Fruit fly (Drosophila melanogaster) whole organism, embryonic: ENCODE data around the gene CG16984.

Source experiments
- Atf6 ChIP-seq: fragments of 200-800 bp; sonication (Bioruptor generic); IDR thresholded peaks from 2 replicates; pipeline ENCODE4 v1.3.6; 2022; ENCODE audit warnings: missing biosample characterization, missing genetic modification characterization
- Awh ChIP-seq: fragments of 200-800 bp; sonication (Bioruptor generic); IDR thresholded peaks from 2 replicates; pipeline ENCODE4, ENCODE4 v1.3.6; 2022; ENCODE audit warnings: missing biosample characterization, missing genetic modification characterization
- BtbVII ChIP-seq: fragments of 200-800 bp; sonication (Bioruptor generic); optimal IDR thresholded peaks from 3 replicates; lab custom pipeline; 2017; ENCODE audit warnings: missing biosample characterization, mild to moderate bottlenecking, missing genetic modification characterization
- CG10979 ChIP-seq: fragments of 200-800 bp; sonication (Bioruptor generic); optimal IDR thresholded peaks from 2 replicates; lab custom pipeline; 2018; ENCODE audit warnings: missing biosample characterization, mild to moderate bottlenecking, missing genetic modification characterization, moderate library complexity
- CG11247 ChIP-seq: fragments of 200-800 bp; sonication (Bioruptor generic); IDR thresholded peaks from 2 replicates; pipeline ENCODE4 v1.3.6; 2022; ENCODE audit warnings: missing biosample characterization, missing genetic modification characterization
- CG12104 ChIP-seq: fragments of 200-800 bp; sonication (Bioruptor generic); optimal IDR thresholded peaks from 3 replicates; lab custom pipeline; 2016; ENCODE audit warnings: missing biosample characterization, missing genetic modification characterization
- CG12219 ChIP-seq: fragments of 200-800 bp; sonication (Bioruptor generic); optimal IDR thresholded peaks from 3 replicates; lab custom pipeline; 2018; ENCODE audit warnings: missing biosample characterization, mild to moderate bottlenecking, missing genetic modification characterization
- CG14965 ChIP-seq: fragments of 200-800 bp; sonication (Bioruptor generic); optimal IDR thresholded peaks from 2 replicates; lab custom pipeline; 2016; ENCODE audit warnings: missing biosample characterization, missing genetic modification characterization, borderline replicate concordance
- CG17186 ChIP-seq: fragments of 200-800 bp; sonication (Bioruptor generic); optimal IDR thresholded peaks from 3 replicates; lab custom pipeline; 2017; ENCODE audit warnings: missing biosample characterization, missing genetic modification reagents, missing genetic modification characterization
- CG30403 ChIP-seq: fragments of 200-800 bp; sonication (Bioruptor generic); optimal IDR thresholded peaks from 3 replicates; lab custom pipeline; 2016; ENCODE audit warnings: missing biosample characterization, missing genetic modification characterization
- CG32772 ChIP-seq: fragments of 200-800 bp; sonication (Bioruptor generic); IDR thresholded peaks from 2 replicates; pipeline ENCODE4 v1.3.6; 2022; ENCODE audit warnings: missing biosample characterization, missing genetic modification characterization
- CG4282 ChIP-seq: fragments of 200-800 bp; sonication (Bioruptor generic); optimal IDR thresholded peaks from 2 replicates; lab custom pipeline; 2016; ENCODE audit warnings: missing biosample characterization, missing genetic modification characterization
- CG43689 ChIP-seq: fragments of 200-800 bp; sonication (Bioruptor generic); IDR thresholded peaks from 2 replicates; pipeline ENCODE4 v1.3.6; 2022; ENCODE audit warnings: missing biosample characterization, missing genetic modification characterization
- CG5245 ChIP-seq: fragments of 200-800 bp; sonication (Bioruptor generic); optimal IDR thresholded peaks from 3 replicates; lab custom pipeline; 2016; ENCODE audit warnings: missing biosample characterization, missing genetic modification characterization
- CG6272 ChIP-seq: fragments of 200-800 bp; sonication (Bioruptor generic); IDR thresholded peaks from 2 replicates; pipeline ENCODE4 v1.3.6; 2022; ENCODE audit warnings: missing biosample characterization, missing genetic modification characterization
- CG6813 ChIP-seq: fragments of 200-800 bp; sonication (Bioruptor generic); optimal IDR thresholded peaks from 2 replicates; lab custom pipeline; 2017; ENCODE audit warnings: missing biosample characterization, missing genetic modification characterization, mild to moderate bottlenecking, moderate library complexity, missing genetic modification reagents
- CG7271 ChIP-seq: fragments of 200-800 bp; sonication (Bioruptor generic); optimal IDR thresholded peaks from 2 replicates; lab custom pipeline; 2018; ENCODE audit warnings: missing biosample characterization, mild to moderate bottlenecking, missing genetic modification characterization, moderate library complexity
- CG7556 ChIP-seq: fragments of 200-800 bp; sonication (Bioruptor generic); optimal IDR thresholded peaks from 2 replicates; lab custom pipeline; 2017; ENCODE audit warnings: missing biosample characterization, mild to moderate bottlenecking, missing genetic modification characterization
- CG8089 ChIP-seq: fragments of 200-800 bp; sonication (Bioruptor generic); optimal IDR thresholded peaks from 3 replicates; lab custom pipeline; 2016; ENCODE audit warnings: missing biosample characterization, missing genetic modification characterization
- CG8944 ChIP-seq: fragments of 200-800 bp; sonication (Bioruptor generic); optimal IDR thresholded peaks from 3 replicates; lab custom pipeline; 2016; ENCODE audit warnings: missing biosample characterization, missing genetic modification characterization
- CG9609 ChIP-seq: fragments of 200-800 bp; sonication (Bioruptor generic); optimal IDR thresholded peaks from 3 replicates; lab custom pipeline; 2016; ENCODE audit warnings: missing biosample characterization, missing genetic modification characterization
- Chrac-16 ChIP-seq: fragments of 200-800 bp; sonication (Bioruptor generic); optimal IDR thresholded peaks from 3 replicates; lab custom pipeline; 2016; ENCODE audit warnings: missing biosample characterization, missing genetic modification characterization
- CrebB ChIP-seq: fragments of 200-800 bp; sonication (Bioruptor generic); optimal IDR thresholded peaks from 3 replicates; lab custom pipeline; 2018; ENCODE audit warnings: missing biosample characterization, mild to moderate bottlenecking, missing genetic modification characterization
- E2f1 ChIP-seq: fragments of 200-800 bp; sonication (Bioruptor generic); IDR thresholded peaks from 2 replicates; pipeline ENCODE4 v1.3.6; 2022; ENCODE audit warnings: missing biosample characterization, missing genetic modification characterization
- HLH54F ChIP-seq: fragments of 200-800 bp; sonication (Bioruptor generic); optimal IDR thresholded peaks from 3 replicates; lab custom pipeline; 2016; ENCODE audit warnings: missing biosample characterization, missing genetic modification characterization
- Lhr ChIP-seq: fragments of 200-800 bp; sonication (Bioruptor generic); optimal IDR thresholded peaks from 3 replicates; lab custom pipeline; 2017; ENCODE audit warnings: mild to moderate bottlenecking, missing biosample characterization, missing genetic modification reagents, missing genetic modification characterization
- Mad ChIP-seq: fragments of 200-800 bp; sonication (Bioruptor generic); optimal IDR thresholded peaks from 2 replicates; lab custom pipeline; 2016; ENCODE audit warnings: missing biosample characterization, missing genetic modification characterization
- Nf-YA ChIP-seq: fragments of 200-800 bp; sonication (Bioruptor generic); IDR thresholded peaks from 2 replicates; pipeline ENCODE4 v1.3.6; 2022; ENCODE audit warnings: missing biosample characterization, missing genetic modification characterization
- NfI ChIP-seq: fragments of 200-800 bp; sonication (Bioruptor generic); optimal IDR thresholded peaks from 3 replicates; lab custom pipeline; 2018; ENCODE audit warnings: missing biosample characterization, mild to moderate bottlenecking, missing genetic modification characterization, moderate library complexity
- Optix ChIP-seq: fragments of 200-800 bp; sonication (Bioruptor generic); IDR thresholded peaks from 3 replicates; pipeline ENCODE4 v1.3.6; 2022; ENCODE audit warnings: missing biosample characterization, missing genetic modification characterization
- Sox102F ChIP-seq: fragments of 200-800 bp; sonication (Bioruptor generic); optimal IDR thresholded peaks from 2 replicates; lab custom pipeline; 2018; ENCODE audit warnings: missing biosample characterization, mild to moderate bottlenecking, missing genetic modification characterization, moderate library complexity
- Taf1 ChIP-seq: fragments of 200-800 bp; sonication (Bioruptor generic); IDR thresholded peaks from 2 replicates; pipeline ENCODE4 v1.3.6; 2022; ENCODE audit warnings: missing biosample characterization, missing genetic modification characterization
- ac ChIP-seq: fragments of 200-800 bp; sonication (Bioruptor generic); optimal IDR thresholded peaks from 3 replicates; lab custom pipeline; 2017; ENCODE audit warnings: missing biosample characterization, mild to moderate bottlenecking, missing genetic modification characterization
- ap ChIP-seq: fragments of 200-800 bp; sonication (Bioruptor generic); IDR thresholded peaks from 2 replicates; pipeline ENCODE4 v1.3.6; 2022; ENCODE audit warnings: missing biosample characterization, missing genetic modification characterization
- bbx ChIP-seq: fragments of 200-800 bp; sonication (Bioruptor generic); IDR thresholded peaks from 2 replicates; pipeline ENCODE4 v1.3.6; 2022; ENCODE audit warnings: missing biosample characterization, missing genetic modification characterization; ENCODE audit not compliant: partially characterized antibody
- cato ChIP-seq: fragments of 200-800 bp; sonication (Bioruptor generic); optimal IDR thresholded peaks from 2 replicates; lab custom pipeline; 2016; ENCODE audit warnings: missing biosample characterization, missing genetic modification characterization, borderline replicate concordance
- cg ChIP-seq: fragments of 200-800 bp; sonication (Bioruptor generic); optimal IDR thresholded peaks from 3 replicates; lab custom pipeline; 2019; ENCODE audit warnings: missing biosample characterization, mild to moderate bottlenecking, missing genetic modification characterization, moderate library complexity
- chm ChIP-seq: fragments of 200-800 bp; sonication (Bioruptor generic); IDR thresholded peaks from 2 replicates; pipeline ENCODE4 v1.3.6; 2022; ENCODE audit warnings: missing biosample characterization, missing genetic modification characterization
- ci ChIP-seq: fragments of 200-800 bp; sonication (Bioruptor generic); IDR thresholded peaks from 3 replicates; pipeline ENCODE4 v1.3.6; 2022; ENCODE audit warnings: missing biosample characterization, missing genetic modification characterization
- disco-r ChIP-seq: fragments of 200-800 bp; sonication (Bioruptor generic); optimal IDR thresholded peaks from 2 replicates; lab custom pipeline; 2016; ENCODE audit warnings: missing biosample characterization, missing genetic modification characterization
- jing ChIP-seq: fragments of 200-800 bp; sonication (Bioruptor generic); optimal IDR thresholded peaks from 2 replicates; lab custom pipeline; 2018; ENCODE audit warnings: missing biosample characterization, mild to moderate bottlenecking, missing genetic modification characterization
- lmd ChIP-seq: fragments of 200-800 bp; sonication (Bioruptor generic); IDR thresholded peaks from 2 replicates; pipeline ENCODE4 v1.3.6; 2022; ENCODE audit warnings: missing biosample characterization, missing genetic modification characterization
- oc ChIP-seq: fragments of 200-800 bp; sonication (Bioruptor generic); optimal IDR thresholded peaks from 2 replicates; lab custom pipeline; 2018; ENCODE audit warnings: missing biosample characterization, mild to moderate bottlenecking, missing genetic modification characterization, moderate library complexity
- pfk ChIP-seq: fragments of 200-800 bp; sonication (Bioruptor generic); optimal IDR thresholded peaks from 2 replicates; lab custom pipeline; 2018; ENCODE audit warnings: missing biosample characterization, mild to moderate bottlenecking, missing genetic modification characterization, moderate library complexity
- pho ChIP-seq: fragments of 200-800 bp; sonication (Bioruptor generic); optimal IDR thresholded peaks from 2 replicates; lab custom pipeline; 2016; ENCODE audit warnings: missing biosample characterization, missing genetic modification characterization
- salm ChIP-seq: fragments of 200-800 bp; sonication (Bioruptor generic); optimal IDR thresholded peaks from 2 replicates; lab custom pipeline; 2018; ENCODE audit warnings: missing biosample characterization, mild to moderate bottlenecking, missing genetic modification characterization
- seq ChIP-seq: fragments of 200-800 bp; sonication (Bioruptor generic); IDR thresholded peaks from 2 replicates; pipeline ENCODE4 v1.3.6; 2022; ENCODE audit warnings: missing biosample characterization, missing genetic modification characterization
- sima ChIP-seq: fragments of 200-800 bp; sonication (Bioruptor generic); optimal IDR thresholded peaks from 2 replicates; lab custom pipeline; 2016; ENCODE audit warnings: missing biosample characterization, missing genetic modification characterization
- toy ChIP-seq: fragments of 200-800 bp; sonication (Bioruptor generic); IDR thresholded peaks from 2 replicates; pipeline ENCODE4 v1.3.6; 2022; ENCODE audit warnings: missing biosample characterization, missing genetic modification characterization
- wdn ChIP-seq: fragments of 200-800 bp; sonication (Bioruptor generic); IDR thresholded peaks from 2 replicates; pipeline ENCODE4 v1.3.6; 2022; ENCODE audit warnings: missing biosample characterization, missing genetic modification characterization
- wek ChIP-seq: fragments of 200-800 bp; sonication (Bioruptor generic); optimal IDR thresholded peaks from 3 replicates; lab custom pipeline; 2018; ENCODE audit warnings: missing biosample characterization, mild to moderate bottlenecking, missing genetic modification characterization, moderate library complexity
- zf30C ChIP-seq: fragments of 200-800 bp; sonication (Bioruptor generic); optimal IDR thresholded peaks from 3 replicates; lab custom pipeline; 2018; ENCODE audit warnings: missing biosample characterization, mild to moderate bottlenecking, missing genetic modification characterization

Gene CG16984

dm6 chr3L:2570269-2570723, 25.3 kb upstream of the CG16984 start (continued):
- no peak for TF ChIP-seq oc
- TF ChIP-seq BtbVII (GFP tag; lab: Kevin White, UChicago) = peak; percentile 27
- no peak for TF ChIP-seq pfk
- TF ChIP-seq Taf1 (GFP tag; lab: Robert Waterston, UW) = no peak
- TF ChIP-seq CG12104 (GFP tag; lab: Kevin White, UChicago) = no peak
- peak; percentile 41; the same call in 1 of the 2 replicates for TF ChIP-seq ap (GFP tag; lab: Robert Waterston, UW)
- TF ChIP-seq Awh (GFP tag; lab: Robert Waterston, UW) = peak; percentile 56; the same call in 1 of the 2 replicates
- TF ChIP-seq CG8944 (GFP tag; lab: Kevin White, UChicago) = no peak
- TF ChIP-seq chm (GFP tag; lab: Robert Waterston, UW) = no peak; the same call in 1 of the 2 replicates
- TF ChIP-seq CG6813 (GFP tag; lab: Kevin White, UChicago) = peak; percentile 29
- TF ChIP-seq seq (GFP tag; lab: Robert Waterston, UW) = no peak
- no peak for TF ChIP-seq jing (GFP tag; lab: Kevin White, UChicago)
- TF ChIP-seq CG10979 (tag; lab: Kevin White, UChicago) = peak; percentile 30
- TF ChIP-seq CG9609 (GFP tag; lab: Kevin White, UChicago) = peak; percentile 9
- TF ChIP-seq CG17186 (GFP tag; lab: Kevin White, UChicago) = no peak
- peak; percentile 6 for TF ChIP-seq CrebB (tag; lab: Kevin White, UChicago)
- no peak for TF ChIP-seq wek (GFP tag; lab: Kevin White, UChicago)
- peak; percentile 6 for TF ChIP-seq CG8089 (GFP tag; lab: Kevin White, UChicago)
- 0 out of 2 replicates have a peak, but pooled peaks have one; percentile 12 for TF ChIP-seq Nf-YA (GFP tag; lab: Robert Waterston, UW)
- TF ChIP-seq cg (GFP tag; lab: Kevin White, UChicago) = peak; percentile 54
- TF ChIP-seq Sox102F (GFP tag; lab: Kevin White, UChicago) = peak; percentile 75
- no peak for TF ChIP-seq CG7271 (tag; lab: Kevin White, UChicago)
- no peak for TF ChIP-seq sima (GFP tag; lab: Kevin White, UChicago)
- peak; percentile 43 for TF ChIP-seq CG7556
- no peak for TF ChIP-seq zf30C (GFP tag; lab: Kevin White, UChicago)
- TF ChIP-seq Chrac-16 (GFP tag; lab: Kevin White, UChicago) = no peak
- peak; percentile 44 for TF ChIP-seq CG12219 (GFP tag; lab: Kevin White, UChicago)
- TF ChIP-seq Mad = no peak
- TF ChIP-seq bbx (GFP tag; lab: Robert Waterston, UW) = no peak
- no peak for TF ChIP-seq ac (GFP tag; lab: Kevin White, UChicago)
- TF ChIP-seq CG32772 = no peak
- TF ChIP-seq CG4282 (GFP tag; lab: Kevin White, UChicago) = no peak
- TF ChIP-seq E2f1 (GFP tag; lab: Robert Waterston, UW) = no peak
- TF ChIP-seq CG11247 = no peak
- no peak for TF ChIP-seq wdn (GFP tag; lab: Robert Waterston, UW)
- no peak for TF ChIP-seq Lhr (GFP tag; lab: Kevin White, UChicago)
- peak; percentile 54 for TF ChIP-seq salm (tag; lab: Kevin White, UChicago)
- TF ChIP-seq CG14965 = no peak
- TF ChIP-seq disco-r (GFP tag; lab: Kevin White, UChicago) = no peak
- TF ChIP-seq CG30403 (GFP tag; lab: Kevin White, UChicago) = peak; percentile 36
- TF ChIP-seq cato (GFP tag; lab: Kevin White, UChicago) = no peak
- no peak for TF ChIP-seq lmd (GFP tag; lab: Robert Waterston, UW)
- no peak for TF ChIP-seq CG43689 (GFP tag; lab: Robert Waterston, UW)
- peak; percentile 12; the same call in 1 of the 3 replicates for TF ChIP-seq Optix (GFP tag; lab: Robert Waterston, UW)
- TF ChIP-seq Atf6 (GFP tag; lab: Robert Waterston, UW) = peak; percentile 21; the same call in 1 of the 2 replicates
- no peak for TF ChIP-seq CG5245 (GFP tag; lab: Kevin White, UChicago)
- TF ChIP-seq NfI (GFP tag; lab: Kevin White, UChicago) = peak; percentile 40
- peak; percentile 85 for TF ChIP-seq ci (GFP tag; lab: Robert Waterston, UW)
- TF ChIP-seq CG6272 = no peak
- no peak for TF ChIP-seq toy
- TF ChIP-seq pho (GFP tag; lab: Kevin White, UChicago) = no peak
- no peak for TF ChIP-seq HLH54F
